Fruit fly (Drosophila melanogaster): ENCODE measurements around the gene CG7910.
A peak's percentile ranks its signal among the peaks of the same experiment; 100 is the strongest.

The CG7910 gene

dm6 chr3R:8113833-8114673, 27.0 kb downstream of the CG7910 start (continued):
- TF ChIP-seq CG6808 (GFP tag; optimal IDR thresholded peaks at IDR 0.05) = peak; percentile 85
- TF ChIP-seq CG16779 (tag; optimal IDR thresholded peaks at IDR 0.05) = peak; percentile 77
- peak; percentile 94 for TF ChIP-seq CG6792 (GFP tag; optimal IDR thresholded peaks at IDR 0.05)
- peak; percentile 95 for TF ChIP-seq CG34406 (GFP tag; optimal IDR thresholded peaks at IDR 0.05)
- TF ChIP-seq svp (GFP tag) = peak; percentile 98
- TF ChIP-seq esn (GFP tag; optimal IDR thresholded peaks at IDR 0.05) = peak; percentile 96
- peak; percentile 93 for TF ChIP-seq CG3919 (GFP tag; optimal IDR thresholded peaks at IDR 0.05)
- TF ChIP-seq lz (GFP tag; optimal IDR thresholded peaks at IDR 0.05) = peak; percentile 95
- peak; percentile 88 for TF ChIP-seq Eip93F (GFP tag; optimal IDR thresholded peaks at IDR 0.05)
- peak; percentile 83 to 87 for TF ChIP-seq salr (GFP tag; optimal IDR thresholded peaks at IDR 0.05)
- TF ChIP-seq CG11762 (GFP tag; optimal IDR thresholded peaks at IDR 0.05; ENCODE audit: insufficient read depth) = peak; percentile 79
- peak; percentile 79 for TF ChIP-seq CG6854 (GFP tag; optimal IDR thresholded peaks at IDR 0.05)
- peak; percentile 97 for TF ChIP-seq Sox14 (GFP tag; optimal IDR thresholded peaks at IDR 0.05)
- TF ChIP-seq pdm3 (GFP tag; optimal IDR thresholded peaks at IDR 0.05) = peak; percentile 93
- peak; percentile 89 for TF ChIP-seq achi (GFP tag; optimal IDR thresholded peaks at IDR 0.05)
- TF ChIP-seq Lpt (GFP tag; optimal IDR thresholded peaks at IDR 0.05) = peak; percentile 84
- peak; percentile 94 for TF ChIP-seq Smox (GFP tag; optimal IDR thresholded peaks at IDR 0.05)
- TF ChIP-seq Met (GFP tag; optimal IDR thresholded peaks at IDR 0.05) = peak; percentile 97
- peak; percentile 71 for TF ChIP-seq CG4318 (GFP tag; optimal IDR thresholded peaks at IDR 0.05)
- TF ChIP-seq CG32006 (GFP tag; optimal IDR thresholded peaks at IDR 0.05) = peak; percentile 80
- TF ChIP-seq Eip78C (GFP tag) = peak; percentile 98
- peak; percentile 84 for TF ChIP-seq CG8119 (GFP tag; IDR thresholded peaks at IDR 0.05)
- TF ChIP-seq Hr38 (GFP tag; optimal IDR thresholded peaks at IDR 0.05) = no peak
- TF ChIP-seq OdsH (GFP tag; optimal IDR thresholded peaks at IDR 0.05) = peak; percentile 91
- TF ChIP-seq Eip75B (GFP tag; optimal IDR thresholded peaks at IDR 0.05) = peak; percentile 95
- peak; percentile 77 for TF ChIP-seq CG15336 (GFP tag; IDR thresholded peaks at IDR 0.05)
- TF ChIP-seq dsx (GFP tag; optimal IDR thresholded peaks at IDR 0.05; ENCODE audit: poor library complexity, severe bottlenecking) = peak; percentile 91
- peak; percentile 96 for TF ChIP-seq topi (GFP tag; optimal IDR thresholded peaks at IDR 0.05)
- TF ChIP-seq CG8632 (GFP tag; optimal IDR thresholded peaks at IDR 0.05) = peak; percentile 94
- peak; percentile 92 for TF ChIP-seq Ets21C (GFP tag; optimal IDR thresholded peaks at IDR 0.05)
- peak; percentile 64; the same call in 1 of the 2 replicates for TF ChIP-seq CG11294 (GFP tag; IDR thresholded peaks at IDR 0.05)
- TF ChIP-seq CG7368 (GFP tag; optimal IDR thresholded peaks at IDR 0.05) = peak; percentile 87

dm6 chr3R:8115205-8115604, 28.2 kb downstream of the CG7910 start:
- peak; percentile 85 for TF ChIP-seq fkh (GFP tag; optimal IDR thresholded peaks at IDR 0.05)
- peak; percentile 67 for TF ChIP-seq svp (GFP tag)
- no peak for TF ChIP-seq CG10669 (GFP tag; optimal IDR thresholded peaks at IDR 0.05)

- TF ChIP-seq eg (GFP tag; IDR thresholded peaks at IDR 0.05) = no peak
- TF ChIP-seq Hr38 (GFP tag; optimal IDR thresholded peaks at IDR 0.05) = no peak
- peak; percentile 82 for TF ChIP-seq Met (GFP tag; optimal IDR thresholded peaks at IDR 0.05)
- TF ChIP-seq Hr39 (GFP tag; optimal IDR thresholded peaks at IDR 0.05) = peak; percentile 70
- TF ChIP-seq CG34406 (GFP tag; optimal IDR thresholded peaks at IDR 0.05) = peak; percentile 34
- no peak for TF ChIP-seq Ets96B (tag; optimal IDR thresholded peaks at IDR 0.05)
- TF ChIP-seq Lpt (GFP tag; optimal IDR thresholded peaks at IDR 0.05) = no peak
- no peak for TF ChIP-seq CG16779 (tag; optimal IDR thresholded peaks at IDR 0.05)
- TF ChIP-seq Gug (GFP tag; IDR thresholded peaks at IDR 0.05) = no peak
- no peak for TF ChIP-seq CG3032 (tag; optimal IDR thresholded peaks at IDR 0.05)
- TF ChIP-seq cyc (GFP tag; optimal IDR thresholded peaks at IDR 0.05) = peak; percentile 64
- no peak for TF ChIP-seq CG10669 (GFP tag; optimal IDR thresholded peaks at IDR 0.05)
- no peak for TF ChIP-seq CG10631 (GFP tag; optimal IDR thresholded peaks at IDR 0.05)
- TF ChIP-seq vri (GFP tag; optimal IDR thresholded peaks at IDR 0.05) = peak; percentile 32
- TF ChIP-seq CG6792 (GFP tag; optimal IDR thresholded peaks at IDR 0.05) = peak; percentile 34
- no peak for TF ChIP-seq ss (GFP tag; optimal IDR thresholded peaks at IDR 0.05)
- TF ChIP-seq achi (GFP tag; optimal IDR thresholded peaks at IDR 0.05) = peak; percentile 14
- TF ChIP-seq dac (GFP tag; optimal IDR thresholded peaks at IDR 0.05) = no peak
- TF ChIP-seq CG11294 (GFP tag; IDR thresholded peaks at IDR 0.05) = no peak
- TF ChIP-seq OdsH (GFP tag; optimal IDR thresholded peaks at IDR 0.05) = peak; percentile 38
- peak; percentile 20 for TF ChIP-seq Sox14 (GFP tag; optimal IDR thresholded peaks at IDR 0.05)
- TF ChIP-seq Sox15 (GFP tag; optimal IDR thresholded peaks at IDR 0.05) = no peak
- TF ChIP-seq CG11902 (GFP tag; optimal IDR thresholded peaks at IDR 0.05) = no peak
These were observed 29.0 kb downstream of the CG7910 start for dm6 chr3R:8115951-8116611.
